Worm (Caenorhabditis elegans): ENCODE measurements around the gene F08G5.3.

- TF ChIP-seq cnd-1 (tag; optimal IDR thresholded peaks at IDR 0.05) (no peak), pha-4 (tag; optimal IDR thresholded peaks at IDR 0.05) (no peak), zip-8 (tag; optimal IDR thresholded peaks at IDR 0.05) (no peak), unc-62 (GFP tag; optimal IDR thresholded peaks at IDR 0.05) (no peak), ceh-39 (tag; optimal IDR thresholded peaks at IDR 0.05) (no peak), ham-2 (GFP tag; optimal IDR thresholded peaks at IDR 0.05) (no peak), blmp-1 (tag; optimal IDR thresholded peaks at IDR 0.05) (no peak), lsy-2 (tag; optimal IDR thresholded peaks at IDR 0.05) (no peak), ceh-43 (GFP tag; optimal IDR thresholded peaks at IDR 0.05) (no peak), unc-39 (tag; optimal IDR thresholded peaks at IDR 0.05) (no peak), lin-13 (tag; optimal IDR thresholded peaks at IDR 0.05) (no peak), elt-1 (tag; optimal IDR thresholded peaks at IDR 0.05; ENCODE audit: borderline replicate concordance, insufficient read depth) (no peak)
Observed at ce11 chrIV:12429504-12429903, 12.1 kb upstream of the F08G5.3 start.
